Fruit fly (Drosophila melanogaster): ENCODE data around the gene GIIIspla2.

Gene GIIIspla2

dm6 chrX:8159754-8160153 lies 2.3 kb downstream of the GIIIspla2 start, which contains the start of gene CG15337:
Gene CG15337, plus strand, starts transcription at chrX:8160054.
- TF ChIP-seq CG8319 (GFP tag; optimal IDR thresholded peaks at IDR 0.05) (no peak), cyc (GFP tag; optimal IDR thresholded peaks at IDR 0.05) (no peak), CG32006 (GFP tag; optimal IDR thresholded peaks at IDR 0.05) (no peak), fkh (GFP tag; optimal IDR thresholded peaks at IDR 0.05) (no peak), Hr38 (GFP tag; optimal IDR thresholded peaks at IDR 0.05) (no peak), Blimp-1 (GFP tag; optimal IDR thresholded peaks at IDR 0.05) (no peak), spab (GFP tag; optimal IDR thresholded peaks at IDR 0.05) (no peak), Sox102F (GFP tag; optimal IDR thresholded peaks at IDR 0.05) (no peak), Ets96B (tag; optimal IDR thresholded peaks at IDR 0.05) (no peak), CG11902 (GFP tag; optimal IDR thresholded peaks at IDR 0.05) (no peak), lz (GFP tag; optimal IDR thresholded peaks at IDR 0.05) (no peak)

dm6 chrX:8162692-8163091 lies 5.3 kb downstream of the GIIIspla2 start, which contains the start of gene CG10761:
Gene CG10761, minus strand, starts transcription at chrX:8162792.
- TF ChIP-seq CG31627 (GFP tag; optimal IDR thresholded peaks at IDR 0.05) = no peak
- no peak for TF ChIP-seq CG6276 (GFP tag; optimal IDR thresholded peaks at IDR 0.05)
- TF ChIP-seq dac (GFP tag; optimal IDR thresholded peaks at IDR 0.05) = no peak

- TF ChIP-seq svp (GFP tag) (peak; percentile 2), CG6163 (GFP tag; IDR thresholded peaks at IDR 0.05) (peak; percentile 46; the same call in 1 of the 3 replicates), vri (GFP tag; optimal IDR thresholded peaks at IDR 0.05) (no peak), pdm3 (GFP tag; optimal IDR thresholded peaks at IDR 0.05) (peak; percentile 1), eg (GFP tag; IDR thresholded peaks at IDR 0.05) (peak; percentile 68; the same call in 2 of the 3 replicates), CG32006 (GFP tag; optimal IDR thresholded peaks at IDR 0.05) (peak; percentile 74), achi (GFP tag; optimal IDR thresholded peaks at IDR 0.05) (peak; percentile 23), salr (GFP tag; optimal IDR thresholded peaks at IDR 0.05) (peak in 1 of 2 experiments; percentile 2), acj6 (GFP tag; optimal IDR thresholded peaks at IDR 0.05) (peak; percentile 8), CG6792 (GFP tag; optimal IDR thresholded peaks at IDR 0.05) (no peak), CG11294 (GFP tag; IDR thresholded peaks at IDR 0.05) (no peak), CG8119 (GFP tag; IDR thresholded peaks at IDR 0.05) (peak; percentile 63; the same call in 2 of the 3 replicates), lz (GFP tag; optimal IDR thresholded peaks at IDR 0.05) (no peak), CG10631 (GFP tag; optimal IDR thresholded peaks at IDR 0.05) (peak; percentile 14), CG6808 (GFP tag; optimal IDR thresholded peaks at IDR 0.05) (no peak), CG15336 (GFP tag; IDR thresholded peaks at IDR 0.05) (peak; percentile 74), CG3919 (GFP tag; optimal IDR thresholded peaks at IDR 0.05) (peak; percentile 14), Gug (GFP tag; IDR thresholded peaks at IDR 0.05) (peak; percentile 31; the same call in 1 of the 2 replicates), Hr4 (GFP tag; optimal IDR thresholded peaks at IDR 0.05) (peak; percentile 12), Eip93F (GFP tag; optimal IDR thresholded peaks at IDR 0.05) (no peak), Eip78C (GFP tag) (peak; percentile 73), CG4318 (GFP tag; optimal IDR thresholded peaks at IDR 0.05) (peak; percentile 39), Sox102F (GFP tag; optimal IDR thresholded peaks at IDR 0.05) (no peak), Eip75B (GFP tag; optimal IDR thresholded peaks at IDR 0.05) (no peak), CG11902 (GFP tag; optimal IDR thresholded peaks at IDR 0.05) (no peak), Lpt (GFP tag; optimal IDR thresholded peaks at IDR 0.05) (peak; percentile 20), CG6276 (GFP tag; optimal IDR thresholded peaks at IDR 0.05) (peak; percentile 60)
Measured at dm6 chrX:8163452-8163851, 6.0 kb downstream of the GIIIspla2 start.

dm6 chrX:8165608-8166007 lies 8.2 kb downstream of the GIIIspla2 start, which contains the start of gene Or7a:
Gene Or7a, minus strand, starts transcription at chrX:8165708.
- TF ChIP-seq ss (GFP tag; optimal IDR thresholded peaks at IDR 0.05) = no peak
- no peak for TF ChIP-seq spab (GFP tag; optimal IDR thresholded peaks at IDR 0.05)
- no peak for TF ChIP-seq CG15336 (GFP tag; IDR thresholded peaks at IDR 0.05)
- TF ChIP-seq Hr4 (GFP tag; optimal IDR thresholded peaks at IDR 0.05) = no peak
- TF ChIP-seq CG16779 (tag; optimal IDR thresholded peaks at IDR 0.05) = no peak
- no peak for TF ChIP-seq Eip93F (GFP tag; optimal IDR thresholded peaks at IDR 0.05)
- no peak for TF ChIP-seq Hr39 (GFP tag; optimal IDR thresholded peaks at IDR 0.05)
- no peak for TF ChIP-seq CG1621 (tag; optimal IDR thresholded peaks at IDR 0.05)
- TF ChIP-seq CG6163 (GFP tag; IDR thresholded peaks at IDR 0.05) = no peak
- no peak for TF ChIP-seq achi (GFP tag; optimal IDR thresholded peaks at IDR 0.05)
- TF ChIP-seq topi (GFP tag; optimal IDR thresholded peaks at IDR 0.05) = no peak
- TF ChIP-seq acj6 (GFP tag; optimal IDR thresholded peaks at IDR 0.05) = no peak
- no peak for TF ChIP-seq Sox14 (GFP tag; optimal IDR thresholded peaks at IDR 0.05)
- TF ChIP-seq CG11902 (GFP tag; optimal IDR thresholded peaks at IDR 0.05) = no peak
- TF ChIP-seq pdm3 (GFP tag; optimal IDR thresholded peaks at IDR 0.05) = no peak
- TF ChIP-seq Gug (GFP tag; IDR thresholded peaks at IDR 0.05) = no peak
- no peak for TF ChIP-seq Sox102F (GFP tag; optimal IDR thresholded peaks at IDR 0.05)
- TF ChIP-seq fkh (GFP tag; optimal IDR thresholded peaks at IDR 0.05) = no peak

Measured in whole organism, prepupa.